Worm (Caenorhabditis elegans) whole organism, L3 larva: Measurements from ENCODE around the gene ilkp-1.

Experiments
- R02D3.7 ChIP-seq: fragments of 150-350 bp; optimal IDR thresholded peaks from 2 replicates; lab custom pipeline; 2014; ENCODE audit warnings: missing biosample characterization, missing genetic modification characterization
- aly-2 ChIP-seq: fragments of 150-350 bp; optimal IDR thresholded peaks from 2 replicates; lab custom pipeline; 2014; ENCODE audit warnings: missing biosample characterization, missing genetic modification characterization
- ama-1 ChIP-seq: fragments of 150-350 bp; optimal IDR thresholded peaks from 2 replicates; lab custom pipeline; 2018
- ceh-16 ChIP-seq: sonication (generic microtip); optimal IDR thresholded peaks from 2 replicates; lab custom pipeline; 2017; ENCODE audit warnings: missing biosample characterization, missing genetic modification characterization
- ceh-28 ChIP-seq: fragments of 150-350 bp; optimal IDR thresholded peaks from 2 replicates; lab custom pipeline; 2014; ENCODE audit warnings: missing biosample characterization, missing genetic modification reagents, missing genetic modification characterization
- daf-12 ChIP-seq: fragments of 150-350 bp; optimal IDR thresholded peaks from 2 replicates; lab custom pipeline; 2014; ENCODE audit warnings: missing biosample characterization, missing genetic modification reagents, missing genetic modification characterization
- egl-27 ChIP-seq: sonication (generic microtip); optimal IDR thresholded peaks from 4 replicates; lab custom pipeline; 2017; ENCODE audit warnings: missing biosample characterization, missing genetic modification reagents, missing genetic modification characterization
- elt-1 ChIP-seq: fragments of 150-350 bp; optimal IDR thresholded peaks from 2 replicates; lab custom pipeline; 2014; ENCODE audit warnings: missing biosample characterization, missing genetic modification characterization
- elt-2 ChIP-seq: sonication (generic microtip); optimal IDR thresholded peaks from 2 replicates; lab custom pipeline; 2016; ENCODE audit warnings: missing genetic modification reagents, mild to moderate bottlenecking, missing genetic modification characterization, missing compliant biosample characterization
- eor-1 ChIP-seq, 2 experiments: fragments of 150-350 bp; optimal IDR thresholded peaks; 2 replicates each; lab custom pipeline; 2014 to 2018; ENCODE audit warnings: missing biosample characterization in 2 of 2, missing genetic modification characterization in 2 of 2
- fkh-10 ChIP-seq: sonication (generic microtip); optimal IDR thresholded peaks from 2 replicates; lab custom pipeline; 2017; ENCODE audit warnings: missing biosample characterization, missing genetic modification reagents, missing genetic modification characterization
- hmg-11 ChIP-seq: sonication (generic microtip); optimal IDR thresholded peaks from 2 replicates; lab custom pipeline; 2016; ENCODE audit warnings: missing genetic modification characterization, missing compliant biosample characterization
- jun-1 ChIP-seq: fragments of 150-350 bp; optimal IDR thresholded peaks from 2 replicates; lab custom pipeline; 2014; ENCODE audit warnings: missing biosample characterization, missing genetic modification reagents, missing genetic modification characterization
- lin-15B ChIP-seq: fragments of 150-350 bp; optimal IDR thresholded peaks from 2 replicates; lab custom pipeline; 2014; ENCODE audit warnings: missing biosample characterization, missing genetic modification characterization
- lin-39 ChIP-seq: fragments of 150-350 bp; optimal IDR thresholded peaks from 2 replicates; lab custom pipeline; 2018; ENCODE audit warnings: missing biosample characterization, missing genetic modification reagents, missing genetic modification characterization
- lsy-12 ChIP-seq: sonication (generic microtip); optimal IDR thresholded peaks from 2 replicates; lab custom pipeline; 2016; ENCODE audit warnings: mild to moderate bottlenecking, missing genetic modification characterization, missing compliant biosample characterization
- mdl-1 ChIP-seq: fragments of 150-350 bp; optimal IDR thresholded peaks from 2 replicates; lab custom pipeline; 2014; ENCODE audit warnings: missing biosample characterization, missing genetic modification characterization
- nfya-1 ChIP-seq: sonication (generic microtip); optimal IDR thresholded peaks from 2 replicates; lab custom pipeline; 2017; ENCODE audit warnings: missing genetic modification characterization, mild to moderate bottlenecking, missing compliant biosample characterization, antibody characterized with exemption, moderate library complexity; ENCODE audit not compliant: insufficient read depth
- nhr-11 ChIP-seq: fragments of 150-350 bp; optimal IDR thresholded peaks from 2 replicates; lab custom pipeline; 2014; ENCODE audit warnings: missing biosample characterization, missing genetic modification characterization
- nhr-23 ChIP-seq: fragments of 150-350 bp; optimal IDR thresholded peaks from 2 replicates; lab custom pipeline; 2014; ENCODE audit warnings: missing biosample characterization, missing genetic modification reagents, missing genetic modification characterization
- nhr-25 ChIP-seq: sonication (generic microtip); optimal IDR thresholded peaks from 2 replicates; lab custom pipeline; 2017; ENCODE audit warnings: missing biosample characterization, missing genetic modification characterization
- nhr-28 ChIP-seq: fragments of 150-350 bp; optimal IDR thresholded peaks from 2 replicates; lab custom pipeline; 2014; ENCODE audit warnings: missing biosample characterization, missing genetic modification characterization
- nhr-43 ChIP-seq: sonication (generic microtip); optimal IDR thresholded peaks from 2 replicates; lab custom pipeline; 2016; ENCODE audit warnings: mild to moderate bottlenecking, missing genetic modification characterization, missing compliant biosample characterization; ENCODE audit not compliant: poor library complexity, severe bottlenecking
- nhr-67 ChIP-seq: fragments of 150-350 bp; optimal IDR thresholded peaks from 2 replicates; lab custom pipeline; 2014; ENCODE audit warnings: missing biosample characterization, missing genetic modification characterization
- nhr-77 ChIP-seq: fragments of 150-350 bp; optimal IDR thresholded peaks from 2 replicates; lab custom pipeline; 2014; ENCODE audit warnings: missing biosample characterization, missing genetic modification characterization
- pha-4 ChIP-seq: fragments of 150-350 bp; optimal IDR thresholded peaks from 2 replicates; lab custom pipeline; 2014; ENCODE audit warnings: missing biosample characterization, missing genetic modification reagents, missing genetic modification characterization
- pqm-1 ChIP-seq: fragments of 150-350 bp; optimal IDR thresholded peaks from 2 replicates; lab custom pipeline; 2017; ENCODE audit warnings: missing biosample characterization, missing genetic modification characterization, inconsistent platforms
- sea-2 ChIP-seq: fragments of 150-350 bp; sonication (generic microtip); optimal IDR thresholded peaks from 4 replicates; lab custom pipeline; 2014; ENCODE audit warnings: missing biosample characterization, missing genetic modification reagents, missing genetic modification characterization
- snpc-4 ChIP-seq: fragments of 150-350 bp; optimal IDR thresholded peaks from 2 replicates; lab custom pipeline; 2014; ENCODE audit warnings: missing biosample characterization, missing genetic modification characterization
- unc-39 ChIP-seq: sonication (generic microtip); optimal IDR thresholded peaks from 4 replicates; lab custom pipeline; 2017; ENCODE audit warnings: missing biosample characterization, missing genetic modification characterization
- ztf-11 ChIP-seq: fragments of 150-350 bp; optimal IDR thresholded peaks from 2 replicates; lab custom pipeline; 2014; ENCODE audit warnings: missing biosample characterization, missing genetic modification characterization
- ztf-4 ChIP-seq: fragments of 150-350 bp; optimal IDR thresholded peaks from 2 replicates; lab custom pipeline; 2014; ENCODE audit warnings: missing biosample characterization, missing genetic modification characterization

Gene ilkp-1

ce11 chrII:11049876-11050275 is at the start of gene ilkp-1, which contains the start of gene sdhd-1:
Gene ilkp-1 (plus strand): TSS chrII:11050255.
Gene sdhd-1 (minus strand): TSS chrII:11049913.
- TF ChIP-seq nhr-23 (tag; lab: Kevin White, UChicago) (peak; percentile 50), ztf-4 (tag; lab: Kevin White, UChicago) (no peak), nfya-1 (tag; lab: Kevin White, UChicago) (peak; percentile 67), nhr-25 (tag; lab: Kevin White, UChicago) (peak; percentile 39), lin-39 (peak; percentile 42), elt-2 (tag; lab: Kevin White, UChicago) (peak; percentile 18), hmg-11 (tag; lab: Kevin White, UChicago) (peak; percentile 28), eor-1 (tag; optimal IDR thresholded peaks at IDR 0.05; lab: Kevin White, UChicago) (no peak), lin-15B (tag; lab: Kevin White, UChicago) (peak; percentile 57), ceh-28 (peak; percentile 0), egl-27 (tag; lab: Kevin White, UChicago) (no peak), snpc-4 (tag; lab: Kevin White, UChicago) (peak; percentile 3)
- TF ChIP-seq, all 47 proteins: peak for 9

DNA sequence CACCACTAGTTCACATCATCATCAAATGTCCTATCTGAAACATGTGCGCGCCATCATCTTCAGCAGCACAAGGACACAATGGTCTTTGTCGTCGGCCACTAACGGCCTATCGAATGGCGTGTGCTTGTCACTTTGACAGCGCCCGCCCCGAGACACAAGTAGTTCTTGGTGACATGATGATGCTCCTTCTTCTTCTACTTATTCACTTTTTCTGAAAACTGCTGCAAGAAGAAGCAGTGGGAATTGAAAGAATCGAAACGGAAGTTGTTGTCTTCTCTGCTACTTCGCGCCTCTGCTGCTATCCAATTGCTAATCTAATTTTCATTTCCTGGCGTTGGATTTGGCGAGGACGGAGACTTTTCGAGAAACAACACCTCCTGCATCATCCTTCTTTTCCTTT is 45.7 kb upstream of the ilkp-1 start:
- TF ChIP-seq lin-39 (peak; percentile 30), nhr-43 (tag; lab: Kevin White, UChicago) (no peak), fkh-10 (GFP tag; lab: Kevin White, UChicago) (no peak), R02D3.7 (tag; lab: Kevin White, UChicago) (no peak), eor-1 (tag; optimal IDR thresholded peaks at IDR 0.05; lab: Kevin White, UChicago) (no peak), nfya-1 (tag; lab: Kevin White, UChicago) (no peak), ztf-11 (tag; lab: Kevin White, UChicago) (no peak)

DNA sequence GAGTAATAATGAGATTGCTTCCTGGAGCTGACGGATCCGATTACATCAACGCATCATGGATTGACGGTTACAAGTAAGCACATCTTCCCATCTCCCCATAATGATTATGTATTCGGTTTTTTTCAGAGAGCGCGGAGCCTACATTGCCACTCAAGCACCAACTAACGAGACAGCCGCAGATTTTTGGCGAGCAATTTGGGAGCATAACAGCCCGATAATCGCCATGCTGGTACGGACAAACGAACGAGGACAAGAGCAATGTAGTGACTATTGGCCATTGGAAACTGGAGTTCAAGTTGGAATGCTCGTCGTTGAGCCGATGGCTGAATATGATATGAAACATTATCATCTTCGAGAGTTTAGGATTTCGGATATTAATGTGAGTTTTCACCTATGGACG is 39.1 kb upstream of the ilkp-1 start:
- TF ChIP-seq jun-1 = no peak
- TF ChIP-seq ztf-11 (tag; lab: Kevin White, UChicago) = no peak
- no peak for TF ChIP-seq mdl-1 (tag; lab: Kevin White, UChicago)
- no peak for TF ChIP-seq nhr-11 (tag; lab: Kevin White, UChicago)

ce11 chrII:11012532-11013179 is 37.4 kb upstream of the ilkp-1 start:
- TF ChIP-seq ztf-11 (tag; lab: Kevin White, UChicago) (no peak), nhr-23 (tag; lab: Kevin White, UChicago) (no peak), nhr-77 (tag; lab: Kevin White, UChicago) (no peak)

DNA sequence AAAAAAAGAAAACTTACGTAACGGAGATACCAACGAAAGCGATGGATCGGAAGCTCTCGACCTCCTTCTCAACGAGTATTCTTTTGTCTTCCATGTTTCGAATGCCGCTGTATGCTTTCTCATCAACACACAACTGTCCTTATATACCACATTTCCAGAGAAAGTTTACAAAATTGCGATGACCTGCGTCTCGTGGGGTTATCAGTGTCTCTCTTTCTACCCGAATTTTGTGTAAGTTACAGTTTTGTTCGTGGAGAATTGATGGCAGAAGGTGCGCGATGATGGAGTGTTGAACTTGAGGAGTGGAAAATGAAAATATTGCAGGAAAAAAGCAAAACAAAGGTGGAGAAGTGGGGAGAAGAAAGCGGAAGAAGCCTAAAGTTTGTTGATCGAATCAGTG is 36.4 kb upstream of the ilkp-1 start, which contains the start of gene col-81:
col-81 (minus strand) TSS at position 101 of the 400 bp plus-strand sequence.
- TF ChIP-seq nhr-28 (tag; lab: Kevin White, UChicago) (no peak), egl-27 (tag; lab: Kevin White, UChicago) (no peak), nhr-25 (tag; lab: Kevin White, UChicago) (no peak), unc-39 (no peak), ceh-28 (no peak), mdl-1 (tag; lab: Kevin White, UChicago) (no peak), jun-1 (no peak), lsy-12 (tag; lab: Kevin White, UChicago) (no peak), R02D3.7 (tag; lab: Kevin White, UChicago) (no peak), fkh-10 (GFP tag; lab: Kevin White, UChicago) (no peak), nhr-67 (no peak)

DNA sequence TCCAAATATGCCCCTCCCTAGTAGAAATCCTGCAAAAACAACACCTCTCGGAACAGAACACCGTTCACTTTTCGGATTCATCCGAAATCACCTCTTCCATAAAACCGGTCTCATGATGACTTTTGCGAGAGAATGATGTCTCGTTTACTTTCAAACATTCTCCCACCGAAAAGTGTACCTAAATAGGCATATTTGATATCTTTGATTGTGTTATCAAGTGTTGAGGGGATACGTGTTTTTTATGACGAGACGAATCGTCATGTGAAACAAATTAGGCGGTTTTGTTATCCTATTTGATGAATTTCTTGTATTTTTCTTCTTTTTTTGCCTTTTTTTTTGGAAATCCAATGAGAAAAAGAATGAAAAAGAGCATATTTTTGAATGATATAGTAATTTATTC is 34.8 kb upstream of the ilkp-1 start:
- TF ChIP-seq ceh-16 (tag; lab: Kevin White, UChicago) (no peak), lin-39 (no peak), nhr-43 (tag; lab: Kevin White, UChicago) (no peak), aly-2 (tag; lab: Kevin White, UChicago) (no peak), pha-4 (tag; lab: Kevin White, UChicago) (no peak), pqm-1 (tag; lab: Kevin White, UChicago) (no peak), sea-2 (GFP tag; lab: Kevin White, UChicago) (no peak), ama-1 (lab: Kevin White, UChicago) (peak; percentile 50), elt-1 (peak; percentile 39), daf-12 (tag; lab: Kevin White, UChicago) (no peak), nhr-23 (tag; lab: Kevin White, UChicago) (peak; percentile 6), nhr-25 (tag; lab: Kevin White, UChicago) (peak; percentile 7)
- TF ChIP-seq, all 47 proteins: peak for 4
